Fruit fly (Drosophila melanogaster) whole organism, pupa: Measurements from ENCODE around the gene mxc.

Source experiments
- CG12605 ChIP-seq: fragments of 200-800 bp; sonication (Bioruptor generic); IDR thresholded peaks from 2 replicates; pipeline ENCODE4 v1.3.6; 2022; ENCODE audit warnings: missing biosample characterization, missing genetic modification characterization
- CG34367 ChIP-seq: fragments of 200-800 bp; sonication (Bioruptor generic); optimal IDR thresholded peaks from 2 replicates; lab custom pipeline; 2018; ENCODE audit warnings: missing biosample characterization, mild to moderate bottlenecking, missing genetic modification characterization
- CG9948 ChIP-seq: fragments of 200-800 bp; sonication (Bioruptor generic); optimal IDR thresholded peaks from 2 replicates; lab custom pipeline; 2018; ENCODE audit warnings: missing biosample characterization, mild to moderate bottlenecking, missing genetic modification characterization, moderate library complexity
- D1 ChIP-seq: fragments of 200-800 bp; sonication (Bioruptor generic); optimal IDR thresholded peaks from 2 replicates; lab custom pipeline; 2018; ENCODE audit warnings: missing biosample characterization, mild to moderate bottlenecking, missing genetic modification characterization, moderate library complexity
- Pif1B ChIP-seq: fragments of 200-800 bp; sonication (Bioruptor generic); optimal IDR thresholded peaks from 3 replicates; lab custom pipeline; 2016; ENCODE audit warnings: missing biosample characterization, missing genetic modification characterization
- Snoo ChIP-seq: fragments of 200-800 bp; sonication (Bioruptor generic); optimal IDR thresholded peaks from 3 replicates; lab custom pipeline; 2017; ENCODE audit warnings: missing biosample characterization, mild to moderate bottlenecking, missing genetic modification characterization, inconsistent platforms

DNA sequence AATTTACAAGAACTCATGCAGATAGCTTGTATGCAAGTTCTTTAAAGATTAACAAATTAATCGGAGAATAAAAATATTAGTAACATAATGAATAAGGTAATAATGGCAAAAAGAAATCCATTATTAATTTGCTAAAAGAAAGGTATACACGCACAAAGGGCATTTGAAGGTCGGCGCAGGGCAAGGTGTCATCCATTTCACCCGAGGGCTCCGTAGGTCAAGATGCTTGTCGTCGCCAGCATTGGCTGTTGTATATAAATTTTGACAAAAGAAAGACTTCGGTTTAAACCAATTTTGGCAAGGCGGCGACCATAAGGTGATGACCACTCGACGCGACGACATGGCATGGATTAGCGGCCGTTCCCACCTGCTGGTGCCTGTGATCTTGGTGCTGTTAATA, 18.1 kb downstream of the mxc start, which contains the start of gene CG15370:
- TF ChIP-seq CG34367 (tag; lab: Kevin White, UChicago), result no peak
- no peak for TF ChIP-seq D1 (tag; lab: Kevin White, UChicago)
- TF ChIP-seq Pif1B (GFP tag; lab: Kevin White, UChicago), result no peak
- TF ChIP-seq Snoo (tag; lab: Kevin White, UChicago), result no peak
- TF ChIP-seq CG12605 (GFP tag; lab: Robert Waterston, UW), result no peak
- TF ChIP-seq CG9948 (tag; lab: Kevin White, UChicago), result no peak
